Fruit fly (Drosophila melanogaster): Measurements from ENCODE around the gene Atg4a.
A peak's percentile ranks its signal among the peaks of the same experiment; 100 is the strongest.

Atg4a gene

dm6 chr2L:1072184-1072583 is 8.5 kb upstream of the Atg4a start (continued):
- TF ChIP-seq CG6689 (GFP tag; IDR thresholded peaks at IDR 0.05) (peak; percentile 87), CG3726 (GFP tag; IDR thresholded peaks at IDR 0.05) (peak; percentile 91), Dref (GFP tag; IDR thresholded peaks at IDR 0.05) (peak; percentile 24; the same call in 1 of the 2 replicates), Hmx (GFP tag; optimal IDR thresholded peaks at IDR 0.05) (peak; percentile 32), Jarid2 (GFP tag; optimal IDR thresholded peaks at IDR 0.05) (peak; percentile 84), Side (GFP tag; optimal IDR thresholded peaks at IDR 0.05) (peak; percentile 96), CG10366 (GFP tag; IDR thresholded peaks at IDR 0.05) (peak; percentile 83), CG17359 (tag; optimal IDR thresholded peaks at IDR 0.05) (peak; percentile 96), aop (GFP tag; IDR thresholded peaks at IDR 0.05) (peak; percentile 78; the same call in 1 of the 2 replicates), Bdp1 (GFP tag; optimal IDR thresholded peaks at IDR 0.05) (peak; percentile 89), CG13424 (tag; optimal IDR thresholded peaks at IDR 0.05) (peak; percentile 86), CG10147 (GFP tag; optimal IDR thresholded peaks at IDR 0.05) (peak; percentile 57), yki (optimal IDR thresholded peaks at IDR 0.05) (no peak), CG15011 (GFP tag; optimal IDR thresholded peaks at IDR 0.05) (peak; percentile 92), CG13775 (GFP tag; optimal IDR thresholded peaks at IDR 0.05) (peak; percentile 85), CG17802 (tag; optimal IDR thresholded peaks at IDR 0.05) (peak; percentile 67), CG7963 (GFP tag; IDR thresholded peaks at IDR 0.05; ENCODE audit: partially characterized antibody) (no peak), nau (GFP tag; optimal IDR thresholded peaks at IDR 0.05) (peak; percentile 98), CG2889 (GFP tag; IDR thresholded peaks at IDR 0.05) (peak; percentile 50; the same call in 2 of the 3 replicates), CG10979 (tag; optimal IDR thresholded peaks at IDR 0.05) (peak; percentile 79), CG3838 (GFP tag; optimal IDR thresholded peaks at IDR 0.05) (peak; percentile 94), CG12659 (GFP tag; optimal IDR thresholded peaks at IDR 0.05) (peak; percentile 94), inv (GFP tag; IDR thresholded peaks at IDR 0.05; ENCODE audit: partially characterized antibody) (no peak), tap (tag; optimal IDR thresholded peaks at IDR 0.05) (peak; percentile 89), CG12391 (tag; optimal IDR thresholded peaks at IDR 0.05) (peak; percentile 80), Hr3 (GFP tag; optimal IDR thresholded peaks at IDR 0.05) (peak; percentile 67), ac (GFP tag; optimal IDR thresholded peaks at IDR 0.05) (peak; percentile 92), CG4282 (GFP tag; optimal IDR thresholded peaks at IDR 0.05) (peak; percentile 89), Deaf1 (tag; optimal IDR thresholded peaks at IDR 0.05) (peak; percentile 50), hbn (GFP tag; IDR thresholded peaks at IDR 0.05; ENCODE audit: partially characterized antibody) (no peak), CG10267 (tag; optimal IDR thresholded peaks at IDR 0.05) (peak; percentile 73), sug (tag; optimal IDR thresholded peaks at IDR 0.05) (peak; percentile 83), Usf (GFP tag; optimal IDR thresholded peaks at IDR 0.05) (peak; percentile 79), prd (optimal IDR thresholded peaks at IDR 0.05) (no peak), prd (GFP tag; IDR thresholded peaks at IDR 0.05) (peak; percentile 77), pum (GFP tag; optimal IDR thresholded peaks at IDR 0.05) (peak; percentile 85), CG9609 (GFP tag; optimal IDR thresholded peaks at IDR 0.05) (peak; percentile 86), Fer3 (tag; optimal IDR thresholded peaks at IDR 0.05) (peak; percentile 90), unpg (GFP tag; optimal IDR thresholded peaks at IDR 0.05) (peak; percentile 89), CG4360 (GFP tag; IDR thresholded peaks at IDR 0.05) (peak; percentile 80), CG42726 (GFP tag; IDR thresholded peaks at IDR 0.05; ENCODE audit: partially characterized antibody) (no peak), sqz (GFP tag; optimal IDR thresholded peaks at IDR 0.05) (peak; percentile 91), ara (GFP tag; IDR thresholded peaks at IDR 0.05) (peak; percentile 94), jing (GFP tag; optimal IDR thresholded peaks at IDR 0.05) (peak; percentile 79), Dek (tag; optimal IDR thresholded peaks at IDR 0.05) (peak; percentile 79), maf-S (GFP tag; optimal IDR thresholded peaks at IDR 0.05) (peak; percentile 94), CG11093 (GFP tag; IDR thresholded peaks at IDR 0.05) (peak; percentile 82), CG11723 (GFP tag; optimal IDR thresholded peaks at IDR 0.05) (peak; percentile 95), CG13894 (tag; optimal IDR thresholded peaks at IDR 0.05) (peak; percentile 50), Chrac-16 (GFP tag; optimal IDR thresholded peaks at IDR 0.05) (peak; percentile 30), lilli (GFP tag; optimal IDR thresholded peaks at IDR 0.05) (peak; percentile 76)

Data from whole organism, embryonic.